ENCODE assay signal across 2 worm cellular contexts in the genomic region with DNA sequence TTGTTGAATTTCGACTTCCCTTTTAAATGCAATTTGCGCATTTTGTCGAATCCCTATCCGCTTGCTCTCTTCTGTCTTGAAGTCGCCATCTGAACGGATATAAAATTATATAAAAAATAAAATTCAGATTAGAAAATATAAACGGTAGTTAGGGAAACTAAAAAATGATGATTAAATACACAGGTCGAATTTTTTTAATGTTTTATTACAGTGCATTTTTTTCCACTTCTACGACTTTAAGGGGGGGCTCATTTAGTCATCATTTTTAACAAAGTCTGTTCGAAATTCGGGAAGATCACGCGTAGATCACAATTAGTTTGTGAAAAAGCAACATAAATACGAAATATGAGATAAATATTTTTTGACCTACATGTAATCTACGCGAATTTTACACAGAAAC.
TF ChIP-seq lines count a peak whose summit lies in the region.

A gene (minus strand): TSS at position 101 of the 400 bp plus-strand sequence.

TF ChIP-seq in whole organism, L1 larva, 84 proteins besides CTCF, POLR2A, EP300 and RAD21:
- TF ChIP-seq alr-1 (tag; optimal IDR thresholded peaks at IDR 0.05; lab: Kevin White, UChicago; ENCODE audit: borderline replicate concordance) (no peak), lin-14 (GFP tag; optimal IDR thresholded peaks at IDR 0.05; lab: Kevin White, UChicago) (peak; percentile 3)

TF ChIP-seq in whole organism, young adult, 124 proteins besides CTCF, POLR2A, EP300 and RAD21:
- TF ChIP-seq efl-1 (GFP tag; optimal IDR thresholded peaks at IDR 0.05; lab: Kevin White, UChicago) (peak; percentile 46), gei-17 (GFP tag; optimal IDR thresholded peaks at IDR 0.05; lab: Kevin White, UChicago) (no peak)
TF ChIP-seq in whole organism, young adult: peak in this region for 1.
